Worm (Caenorhabditis elegans): Measurements from ENCODE around the gene str-124.
A peak's percentile ranks its signal among the peaks of the same experiment; 100 is the strongest.

str-124 gene

DNA sequence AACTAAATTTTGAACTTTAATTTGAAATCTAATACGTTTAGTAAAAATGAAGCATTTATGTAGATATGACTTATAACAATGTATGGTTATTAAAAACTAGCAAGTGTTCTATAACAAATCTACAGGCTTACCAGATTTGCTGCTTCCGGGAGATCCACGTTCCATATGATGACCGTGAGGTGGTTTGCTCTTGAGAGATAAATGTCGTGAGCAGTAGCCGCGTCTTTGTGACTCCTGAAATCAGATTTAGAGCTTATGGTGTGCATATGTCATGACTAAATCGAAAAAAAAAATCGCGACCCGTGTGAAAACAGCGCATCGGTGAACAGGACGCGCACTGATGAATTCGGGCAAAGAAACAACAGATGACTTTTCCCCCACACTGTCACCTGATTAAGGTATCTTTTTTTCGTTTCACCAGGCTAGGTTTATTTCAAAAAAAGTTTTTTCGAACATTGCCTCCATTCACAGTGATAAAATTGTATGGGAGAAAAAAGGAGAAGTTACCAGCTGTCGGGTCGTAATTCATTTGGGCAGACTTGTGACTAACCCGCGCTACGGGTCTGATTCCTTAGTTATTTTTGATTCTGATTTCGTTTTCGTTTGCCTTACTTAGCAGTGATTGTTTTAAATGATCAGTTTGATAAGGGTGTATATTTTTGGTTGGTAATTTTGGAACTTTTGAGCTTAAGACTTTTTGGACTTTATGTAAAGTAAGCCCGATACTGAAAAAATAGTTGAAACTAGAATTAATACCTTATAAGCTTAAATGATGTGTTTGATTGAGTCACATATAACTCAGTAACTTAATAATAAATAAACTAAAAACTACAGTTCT lies 20.6 kb downstream of the str-124 start, which contains the start of gene nhr-27 (continued):
- TF ChIP-seq fkh-4 (tag; optimal IDR thresholded peaks at IDR 0.05; ENCODE audit: borderline replicate concordance): no peak
- TF ChIP-seq ceh-82 (tag; optimal IDR thresholded peaks at IDR 0.05): no peak
- peak in 1 of 2 experiments; percentile 50 for TF ChIP-seq lin-35 (GFP tag; optimal IDR thresholded peaks at IDR 0.05)
- TF ChIP-seq lir-3 (tag; optimal IDR thresholded peaks at IDR 0.05; ENCODE audit: poor library complexity): no peak
- no peak for TF ChIP-seq pqm-1 (tag; optimal IDR thresholded peaks at IDR 0.05)
- no peak for TF ChIP-seq tbx-2 (tag; optimal IDR thresholded peaks at IDR 0.05)
- TF ChIP-seq lin-15B (tag; optimal IDR thresholded peaks at IDR 0.05): no peak
- TF ChIP-seq nhr-19 (GFP tag; conservative IDR thresholded peaks at IDR 0.05): peak; percentile 28; the same call in 1 of the 2 replicates
- TF ChIP-seq unc-130 (tag; optimal IDR thresholded peaks at IDR 0.05): peak; percentile 35
- no peak for TF ChIP-seq xbp-1 (tag; optimal IDR thresholded peaks at IDR 0.05)
- no peak for TF ChIP-seq egl-13 (tag; optimal IDR thresholded peaks at IDR 0.05)
- no peak for TF ChIP-seq fos-1 (tag; optimal IDR thresholded peaks at IDR 0.05)
- no peak for TF ChIP-seq mef-2 (tag; optimal IDR thresholded peaks at IDR 0.05)
- TF ChIP-seq dsc-1 (tag; optimal IDR thresholded peaks at IDR 0.05): peak; percentile 10
- TF ChIP-seq mdl-1 (tag; optimal IDR thresholded peaks at IDR 0.05): peak in 1 of 2 experiments; percentile 11
- no peak for TF ChIP-seq aly-2 (tag; optimal IDR thresholded peaks at IDR 0.05)
- TF ChIP-seq aha-1 (tag; optimal IDR thresholded peaks at IDR 0.05): no peak

DNA sequence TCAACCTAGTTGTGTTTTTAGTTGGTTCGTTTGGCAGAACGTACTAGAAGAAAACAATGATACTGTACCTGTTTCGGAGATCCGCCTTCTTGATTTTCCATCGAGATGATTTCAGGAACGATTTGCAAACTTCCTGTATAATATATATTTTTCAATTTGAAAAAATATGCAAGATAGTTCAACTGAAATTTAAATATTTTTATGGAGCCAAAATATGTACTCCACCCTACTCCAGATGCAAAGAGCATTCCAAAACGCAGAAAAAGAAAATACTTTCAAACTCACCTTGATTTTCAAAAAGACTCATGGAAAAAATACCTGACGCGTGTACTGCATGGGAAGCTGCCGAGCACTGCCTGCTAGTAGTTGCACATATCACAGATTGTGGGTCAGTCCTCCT lies 25.8 kb downstream of the str-124 start, which contains the start of gene gei-3:
Gene gei-3, minus strand, starts transcription at position 101 of the 400 bp plus-strand sequence.
- TF ChIP-seq lir-3 (tag; optimal IDR thresholded peaks at IDR 0.05; ENCODE audit: poor library complexity) (no peak), mep-1 (tag; optimal IDR thresholded peaks at IDR 0.05) (no peak), fkh-8 (tag; optimal IDR thresholded peaks at IDR 0.05) (no peak), unc-98 (GFP tag; IDR thresholded peaks at IDR 0.05) (no peak), ceh-63 (GFP tag; optimal IDR thresholded peaks at IDR 0.05) (no peak), dpl-1 (GFP tag; optimal IDR thresholded peaks at IDR 0.05) (no peak), ces-1 (GFP tag; optimal IDR thresholded peaks at IDR 0.05) (no peak), jun-1 (tag; optimal IDR thresholded peaks at IDR 0.05) (no peak), mab-9 (GFP tag; IDR thresholded peaks at IDR 0.05) (no peak), lin-35 (GFP tag; optimal IDR thresholded peaks at IDR 0.05) (no peak), C34B4.2 (tag; optimal IDR thresholded peaks at IDR 0.05) (no peak), fkh-10 (GFP tag; optimal IDR thresholded peaks at IDR 0.05) (no peak), unc-130 (tag; optimal IDR thresholded peaks at IDR 0.05) (no peak)

DNA sequence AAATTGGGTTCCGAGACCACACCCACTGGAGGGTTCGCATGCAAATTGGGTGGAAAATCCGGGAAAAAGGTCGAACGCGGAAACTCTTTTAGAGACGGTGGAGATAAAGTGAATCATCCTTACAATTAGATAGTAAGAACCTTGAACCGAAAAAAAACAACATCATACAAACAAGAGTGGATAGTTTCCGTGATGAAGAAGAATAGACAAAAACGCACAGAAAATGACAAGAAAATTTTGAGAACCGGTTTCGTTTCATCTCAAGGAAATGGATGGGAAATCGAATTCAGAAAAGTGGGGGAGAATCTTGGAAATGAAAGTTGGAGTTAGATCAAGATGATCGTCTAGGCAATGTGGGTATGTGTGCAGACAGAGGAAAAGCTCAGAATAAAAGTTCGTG lies 27.6 kb downstream of the str-124 start:
- TF ChIP-seq aly-2 (tag; optimal IDR thresholded peaks at IDR 0.05): no peak
- TF ChIP-seq irx-1 (tag; optimal IDR thresholded peaks at IDR 0.05): no peak
- TF ChIP-seq aha-1 (tag; optimal IDR thresholded peaks at IDR 0.05): no peak
- TF ChIP-seq nhr-85 (tag): peak; percentile 71
- TF ChIP-seq nhr-71 (tag; optimal IDR thresholded peaks at IDR 0.05): no peak
- peak in 2 of 6 experiments; percentile 4 to 52 for TF ChIP-seq elt-3 (tag; optimal IDR thresholded peaks at IDR 0.05)
- TF ChIP-seq mdl-1 (tag; optimal IDR thresholded peaks at IDR 0.05): no peak
- no peak for TF ChIP-seq lin-13 (GFP tag; optimal IDR thresholded peaks at IDR 0.05)
- no peak for TF ChIP-seq egl-13 (tag; optimal IDR thresholded peaks at IDR 0.05)
- TF ChIP-seq blmp-1 (tag; optimal IDR thresholded peaks at IDR 0.05): peak; percentile 74
- no peak for TF ChIP-seq ceh-8 (GFP tag; optimal IDR thresholded peaks at IDR 0.05)
- TF ChIP-seq lin-14 (GFP tag; optimal IDR thresholded peaks at IDR 0.05): peak; percentile 56
- TF ChIP-seq tbx-2 (tag; optimal IDR thresholded peaks at IDR 0.05): no peak
- peak; percentile 1 for TF ChIP-seq rnt-1 (tag; optimal IDR thresholded peaks at IDR 0.05)
- no peak for TF ChIP-seq vab-15 (tag; optimal IDR thresholded peaks at IDR 0.05)
- no peak for TF ChIP-seq xbp-1 (tag; optimal IDR thresholded peaks at IDR 0.05)
- peak; percentile 14 for TF ChIP-seq nhr-20 (tag; optimal IDR thresholded peaks at IDR 0.05)
- TF ChIP-seq lir-3 (tag; optimal IDR thresholded peaks at IDR 0.05; ENCODE audit: poor library complexity): no peak
- no peak for TF ChIP-seq nhr-47 (tag; optimal IDR thresholded peaks at IDR 0.05)
- no peak for TF ChIP-seq nhr-11 (tag; optimal IDR thresholded peaks at IDR 0.05)
- no peak for TF ChIP-seq alr-1 (tag; optimal IDR thresholded peaks at IDR 0.05; ENCODE audit: borderline replicate concordance)
- no peak for TF ChIP-seq sup-37 (GFP tag; optimal IDR thresholded peaks at IDR 0.05)
- no peak for TF ChIP-seq Y116A8C.19 (tag; optimal IDR thresholded peaks at IDR 0.05; ENCODE audit: borderline replicate concordance)
- TF ChIP-seq grh-1 (GFP tag; IDR thresholded peaks at IDR 0.05): peak; percentile 60
- no peak for TF ChIP-seq ets-5 (GFP tag; IDR thresholded peaks at IDR 0.05)
- TF ChIP-seq mef-2 (tag; optimal IDR thresholded peaks at IDR 0.05): no peak
- no peak for TF ChIP-seq hlh-4 (tag; optimal IDR thresholded peaks at IDR 0.05)
- no peak for TF ChIP-seq nhr-19 (GFP tag; conservative IDR thresholded peaks at IDR 0.05)

Measured in whole organism, L1 larva.